Fruit fly (Drosophila melanogaster): ENCODE results near the gene CG7065.

- no peak for TF ChIP-seq ttk (optimal IDR thresholded peaks at IDR 0.05)
- TF ChIP-seq h (optimal IDR thresholded peaks at IDR 0.05), result no peak
- no peak for TF ChIP-seq Myc (optimal IDR thresholded peaks at IDR 0.05)
- no peak for TF ChIP-seq Sin3A (optimal IDR thresholded peaks at IDR 0.05)
These were observed 35.5 kb upstream of the CG7065 start, which contains the start of gene Arfrp1 for dm6 chrX:9106775-9107283.

Measured in Kc167 (cell line).